Worm (Caenorhabditis elegans): ENCODE results near the gene sod-1.

DNA sequence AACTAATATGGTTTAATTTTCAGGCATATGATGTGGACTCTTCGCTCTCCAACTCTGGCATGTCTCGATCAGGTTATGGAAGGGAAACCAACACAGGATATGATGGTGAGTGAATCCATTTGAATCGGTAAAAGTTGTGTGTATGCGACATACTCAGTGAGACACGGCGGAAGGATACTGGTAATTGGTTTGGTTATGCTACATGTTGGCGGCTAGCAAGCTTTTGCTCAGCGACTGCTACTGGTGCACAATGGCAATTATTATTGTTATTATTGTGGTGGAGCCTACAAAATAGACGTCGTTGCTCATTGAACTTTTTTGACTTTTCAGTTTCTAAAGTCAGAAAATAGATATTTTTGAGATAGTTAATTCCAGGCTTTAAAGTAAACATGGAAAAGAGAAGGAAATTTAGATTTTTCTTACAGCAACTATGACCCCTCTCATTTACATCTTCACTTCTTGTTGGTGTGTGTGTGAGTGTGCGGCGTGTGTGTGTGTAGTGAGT is 32.9 kb downstream of the sod-1 start:
- TF ChIP-seq pha-4 (tag; optimal IDR thresholded peaks at IDR 0.05) = no peak
- TF ChIP-seq pax-1 (tag; optimal IDR thresholded peaks at IDR 0.05) = no peak
- TF ChIP-seq ets-4 (tag; optimal IDR thresholded peaks at IDR 0.05) = no peak
- TF ChIP-seq madf-2 (tag; optimal IDR thresholded peaks at IDR 0.05) = no peak
- no peak for TF ChIP-seq sox-4 (tag; optimal IDR thresholded peaks at IDR 0.05)
- TF ChIP-seq ceh-9 (tag; optimal IDR thresholded peaks at IDR 0.05) = no peak
- TF ChIP-seq mec-3 (tag; optimal IDR thresholded peaks at IDR 0.05; ENCODE audit: borderline replicate concordance) = no peak
- no peak for TF ChIP-seq pqm-1 (tag; optimal IDR thresholded peaks at IDR 0.05)

Data from whole organism, late embryonic.